Worm (Caenorhabditis elegans): Measurements from ENCODE around the gene ZK177.2.

Gene ZK177.2

DNA sequence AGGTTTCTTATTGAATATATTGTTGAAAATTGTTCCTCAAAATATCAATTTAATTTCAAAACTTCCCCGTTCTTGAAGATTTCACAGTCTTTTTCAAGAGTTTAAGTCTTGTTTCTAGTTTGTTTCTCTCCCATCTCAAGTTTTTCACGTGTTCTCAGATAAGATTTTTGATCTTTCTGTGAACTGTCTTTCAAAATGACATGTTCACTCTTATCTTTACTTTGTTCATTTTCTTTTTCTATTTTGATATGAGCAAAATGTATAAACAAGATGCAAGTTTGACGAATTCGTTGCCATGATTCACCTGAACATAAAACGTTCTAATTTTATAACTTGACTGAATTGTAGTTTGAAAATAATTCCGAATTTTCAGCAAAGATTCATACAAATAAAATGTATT, 35.8 kb downstream of the ZK177.2 start:
- TF ChIP-seq lsy-2 (tag; optimal IDR thresholded peaks at IDR 0.05) (no peak), nhr-76 (tag; optimal IDR thresholded peaks at IDR 0.05) (no peak), snpc-4 (tag; optimal IDR thresholded peaks at IDR 0.05) (no peak), elt-3 (tag; optimal IDR thresholded peaks at IDR 0.05) (no peak), drap-1 (GFP tag; optimal IDR thresholded peaks at IDR 0.05) (no peak)

DNA sequence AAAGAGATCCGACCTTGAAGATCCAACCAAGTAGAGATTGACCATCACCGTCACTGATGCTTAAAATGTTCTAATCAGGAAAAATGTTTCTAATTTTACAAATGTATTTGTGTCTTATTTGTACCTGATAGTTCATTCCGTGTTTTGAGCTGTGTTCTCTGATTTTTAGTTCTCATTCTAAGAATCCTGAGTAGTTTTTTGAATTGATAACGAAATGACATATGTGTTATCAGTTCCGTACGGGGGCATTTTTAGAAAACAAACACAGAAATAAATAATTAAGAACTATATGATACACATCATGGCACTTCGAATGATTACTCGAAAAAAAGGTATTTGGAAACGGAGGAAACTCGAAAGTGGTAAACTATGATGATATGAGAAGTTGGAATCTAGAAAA, 36.5 kb downstream of the ZK177.2 start:
- TF ChIP-seq bed-3 (GFP tag; optimal IDR thresholded peaks at IDR 0.05): no peak
- no peak for TF ChIP-seq nhr-12 (tag; optimal IDR thresholded peaks at IDR 0.05)
- TF ChIP-seq sem-2 (GFP tag; optimal IDR thresholded peaks at IDR 0.05): no peak
- no peak for TF ChIP-seq ceh-43 (GFP tag; optimal IDR thresholded peaks at IDR 0.05)
- TF ChIP-seq lin-13 (tag; optimal IDR thresholded peaks at IDR 0.05): no peak
- no peak for TF ChIP-seq drap-1 (GFP tag; optimal IDR thresholded peaks at IDR 0.05)
- no peak for TF ChIP-seq mab-5 (tag; optimal IDR thresholded peaks at IDR 0.05)
- no peak for TF ChIP-seq cnd-1 (tag; optimal IDR thresholded peaks at IDR 0.05)
- no peak for TF ChIP-seq M03D4.4 (tag; optimal IDR thresholded peaks at IDR 0.05)
- no peak for TF ChIP-seq unc-62 (GFP tag; optimal IDR thresholded peaks at IDR 0.05)
- TF ChIP-seq ham-2 (GFP tag; optimal IDR thresholded peaks at IDR 0.05): no peak
- TF ChIP-seq ceh-39 (tag; optimal IDR thresholded peaks at IDR 0.05): no peak
- TF ChIP-seq hlh-1 (tag; optimal IDR thresholded peaks at IDR 0.05): no peak
- TF ChIP-seq mls-2 (tag; optimal IDR thresholded peaks at IDR 0.05): no peak
- no peak for TF ChIP-seq sptf-1 (tag; optimal IDR thresholded peaks at IDR 0.05)
- TF ChIP-seq elt-1 (tag; optimal IDR thresholded peaks at IDR 0.05; ENCODE audit: borderline replicate concordance, insufficient read depth): no peak

ce11 chrII:5556431-5556830, 37.4 kb downstream of the ZK177.2 start, which contains the start of gene ins-11:
Gene ins-11 (plus strand): TSS chrII:5556731.
- no peak for TF ChIP-seq unc-62 (GFP tag; optimal IDR thresholded peaks at IDR 0.05)
- TF ChIP-seq ceh-83 (GFP tag; optimal IDR thresholded peaks at IDR 0.05): no peak

- no peak for TF ChIP-seq ceh-43 (GFP tag; optimal IDR thresholded peaks at IDR 0.05)
- TF ChIP-seq drap-1 (GFP tag; optimal IDR thresholded peaks at IDR 0.05): no peak
- no peak for TF ChIP-seq ztf-11 (tag; optimal IDR thresholded peaks at IDR 0.05)
- TF ChIP-seq sptf-1 (tag; optimal IDR thresholded peaks at IDR 0.05): no peak
- no peak for TF ChIP-seq mab-5 (tag; optimal IDR thresholded peaks at IDR 0.05)
- TF ChIP-seq lin-32 (GFP tag; optimal IDR thresholded peaks at IDR 0.05): no peak
These were observed 38.1 kb downstream of the ZK177.2 start for ce11 chrII:5557134-5557533.

ce11 chrII:5561392-5561791, 42.4 kb downstream of the ZK177.2 start, which contains the start of gene C17C3.3:
Gene C17C3.3 (plus strand): TSS chrII:5561737.
- no peak for TF ChIP-seq sptf-1 (tag; optimal IDR thresholded peaks at IDR 0.05)
- TF ChIP-seq nhr-237 (tag; optimal IDR thresholded peaks at IDR 0.05): no peak
- no peak for TF ChIP-seq lin-32 (GFP tag; optimal IDR thresholded peaks at IDR 0.05)
- TF ChIP-seq M03D4.4 (tag; optimal IDR thresholded peaks at IDR 0.05): no peak
- TF ChIP-seq ceh-39 (tag; optimal IDR thresholded peaks at IDR 0.05): no peak
- no peak for TF ChIP-seq drap-1 (GFP tag; optimal IDR thresholded peaks at IDR 0.05)
- TF ChIP-seq zip-8 (tag; optimal IDR thresholded peaks at IDR 0.05): no peak
- no peak for TF ChIP-seq nhr-28 (tag; optimal IDR thresholded peaks at IDR 0.05)
- no peak for TF ChIP-seq ztf-11 (tag; optimal IDR thresholded peaks at IDR 0.05)

ce11 chrII:5565082-5565623, 46.1 kb downstream of the ZK177.2 start:
- TF ChIP-seq lsy-2 (tag; optimal IDR thresholded peaks at IDR 0.05): no peak
- TF ChIP-seq blmp-1 (tag; optimal IDR thresholded peaks at IDR 0.05): no peak
- TF ChIP-seq ceh-43 (GFP tag; optimal IDR thresholded peaks at IDR 0.05): no peak
- TF ChIP-seq unc-62 (GFP tag; optimal IDR thresholded peaks at IDR 0.05): no peak
- no peak for TF ChIP-seq pha-4 (tag; optimal IDR thresholded peaks at IDR 0.05)
